Worm (Caenorhabditis elegans) whole organism, L2 larva: ENCODE data around the gene ogt-1.

Source experiments
- blmp-1 ChIP-seq: sonication (generic microtip); optimal IDR thresholded peaks from 2 replicates; lab custom pipeline; 2017; ENCODE audit warnings: missing genetic modification characterization, mild to moderate bottlenecking, missing compliant biosample characterization, antibody characterized with exemption, moderate library complexity; ENCODE audit not compliant: insufficient read depth
- ceh-16 ChIP-seq: fragments of 150-350 bp; optimal IDR thresholded peaks from 2 replicates; lab custom pipeline; 2014; ENCODE audit warnings: missing biosample characterization, missing genetic modification characterization
- ceh-82 ChIP-seq: fragments of 150-350 bp; optimal IDR thresholded peaks from 2 replicates; lab custom pipeline; 2014; ENCODE audit warnings: missing biosample characterization, missing genetic modification characterization
- fos-1 ChIP-seq: fragments of 150-350 bp; optimal IDR thresholded peaks from 2 replicates; lab custom pipeline; 2014; ENCODE audit warnings: missing biosample characterization, missing genetic modification characterization
- lin-11 ChIP-seq: fragments of 150-350 bp; sonication (generic microtip); optimal IDR thresholded peaks from 2 replicates; lab custom pipeline; 2014; ENCODE audit warnings: missing biosample characterization, missing genetic modification characterization, inconsistent platforms, mixed read lengths
- lsy-2 ChIP-seq, 2 experiments: fragments of 150-350 bp in 1 of 2; sonication (generic microtip) in 1 of 2; optimal IDR thresholded peaks; 2 replicates each; lab custom pipeline; 2014 to 2017; ENCODE audit warnings: missing biosample characterization in 2 of 2, missing genetic modification characterization in 2 of 2
- nhr-129 ChIP-seq: fragments of 150-350 bp; optimal IDR thresholded peaks from 2 replicates; lab custom pipeline; 2014; ENCODE audit warnings: missing biosample characterization, missing genetic modification characterization
- nhr-21 ChIP-seq: fragments of 150-350 bp; optimal IDR thresholded peaks from 2 replicates; lab custom pipeline; 2014; ENCODE audit warnings: missing biosample characterization, missing genetic modification characterization
- skn-1 ChIP-seq: sonication (generic microtip); optimal IDR thresholded peaks from 2 replicates; lab custom pipeline; 2017; ENCODE audit warnings: missing biosample characterization, missing genetic modification characterization
- sma-3 ChIP-seq: sonication (generic microtip); optimal IDR thresholded peaks from 2 replicates; lab custom pipeline; 2016; ENCODE audit warnings: missing genetic modification reagents, missing genetic modification characterization, missing compliant biosample characterization
- snpc-4 ChIP-seq: fragments of 150-350 bp; optimal IDR thresholded peaks from 2 replicates; lab custom pipeline; 2014; ENCODE audit warnings: missing biosample characterization, missing genetic modification characterization
- ztf-11 ChIP-seq: sonication (generic microtip); optimal IDR thresholded peaks from 2 replicates; lab custom pipeline; 2017; ENCODE audit warnings: missing biosample characterization, missing genetic modification characterization

ce11 chrIII:7197973-7198372 lies 44.4 kb upstream of the ogt-1 start, which contains the start of gene exos-9:
- TF ChIP-seq lsy-2 (tag; optimal IDR thresholded peaks at IDR 0.05; lab: Kevin White, UChicago) (no peak), nhr-129 (no peak), fos-1 (tag; lab: Kevin White, UChicago) (no peak), ztf-11 (tag; lab: Kevin White, UChicago) (no peak), lin-11 (tag; lab: Kevin White, UChicago) (no peak), skn-1 (no peak), snpc-4 (tag; lab: Kevin White, UChicago) (no peak), ceh-16 (no peak), sma-3 (no peak), blmp-1 (tag; lab: Kevin White, UChicago) (no peak), ceh-82 (tag; lab: Kevin White, UChicago) (no peak), nhr-21 (tag; lab: Kevin White, UChicago) (no peak)
